Fruit fly (Drosophila melanogaster) whole organism, embryonic: ENCODE data around the gene CG14120.

ENCODE experiments used
- Antp ChIP-seq: fragments of 200-800 bp; sonication (Bioruptor generic); optimal IDR thresholded peaks from 3 replicates; lab custom pipeline; 2016; ENCODE audit warnings: missing biosample characterization, missing genetic modification characterization
- BEAF-32 ChIP-seq: fragments of 200-800 bp; sonication (Bioruptor generic); optimal IDR thresholded peaks from 3 replicates; lab custom pipeline; 2017; ENCODE audit warnings: missing biosample characterization, missing genetic modification characterization, mild to moderate bottlenecking, moderate library complexity, missing genetic modification reagents
- C15 ChIP-seq: fragments of 200-800 bp; sonication (Bioruptor generic); IDR thresholded peaks from 3 replicates; pipeline ENCODE4 v1.3.6; 2022; ENCODE audit warnings: missing biosample characterization, missing genetic modification characterization
- CG10979 ChIP-seq: fragments of 200-800 bp; sonication (Bioruptor generic); optimal IDR thresholded peaks from 2 replicates; lab custom pipeline; 2018; ENCODE audit warnings: missing biosample characterization, mild to moderate bottlenecking, missing genetic modification characterization, moderate library complexity
- CG11093 ChIP-seq: fragments of 200-800 bp; sonication (Bioruptor generic); IDR thresholded peaks from 3 replicates; pipeline ENCODE4 v1.3.6; 2022; ENCODE audit warnings: missing biosample characterization, missing genetic modification characterization
- CG11560 ChIP-seq: fragments of 200-800 bp; sonication (Bioruptor generic); IDR thresholded peaks from 3 replicates; pipeline ENCODE4 v1.3.6; 2022; ENCODE audit warnings: missing biosample characterization, missing genetic modification characterization
- CG11723 ChIP-seq: fragments of 200-800 bp; sonication (Bioruptor generic); optimal IDR thresholded peaks from 2 replicates; lab custom pipeline; 2017; ENCODE audit warnings: missing biosample characterization, mild to moderate bottlenecking, missing genetic modification characterization
- CG12219 ChIP-seq: fragments of 200-800 bp; sonication (Bioruptor generic); optimal IDR thresholded peaks from 3 replicates; lab custom pipeline; 2018; ENCODE audit warnings: missing biosample characterization, mild to moderate bottlenecking, missing genetic modification characterization
- CG13775 ChIP-seq: fragments of 200-800 bp; sonication (Bioruptor generic); optimal IDR thresholded peaks from 3 replicates; lab custom pipeline; 2017; ENCODE audit warnings: missing biosample characterization, mild to moderate bottlenecking, missing genetic modification characterization
- CG1529 ChIP-seq: fragments of 200-800 bp; sonication (Bioruptor generic); optimal IDR thresholded peaks from 3 replicates; lab custom pipeline; 2018; ENCODE audit warnings: missing biosample characterization, missing genetic modification characterization
- CG16815 ChIP-seq: fragments of 200-800 bp; sonication (Bioruptor generic); optimal IDR thresholded peaks from 3 replicates; lab custom pipeline; 2017; ENCODE audit warnings: missing biosample characterization, mild to moderate bottlenecking, missing genetic modification characterization
- CG17361 ChIP-seq: fragments of 200-800 bp; sonication (Bioruptor generic); IDR thresholded peaks from 3 replicates; pipeline ENCODE4 v1.3.6; 2022; ENCODE audit warnings: missing biosample characterization, missing genetic modification characterization
- CG17568 ChIP-seq: fragments of 200-800 bp; sonication (Bioruptor generic); optimal IDR thresholded peaks from 2 replicates; lab custom pipeline; 2018; ENCODE audit warnings: missing biosample characterization, mild to moderate bottlenecking, missing genetic modification characterization, moderate library complexity
- CG2120 ChIP-seq: fragments of 200-800 bp; sonication (Bioruptor generic); optimal IDR thresholded peaks from 3 replicates; lab custom pipeline; 2016; ENCODE audit warnings: missing biosample characterization, missing genetic modification characterization
- CG2129 ChIP-seq: fragments of 200-800 bp; sonication (Bioruptor generic); IDR thresholded peaks from 2 replicates; pipeline ENCODE4 v1.3.6; 2022; ENCODE audit warnings: missing biosample characterization, missing genetic modification characterization; ENCODE audit not compliant: partially characterized antibody
- CG2199 ChIP-seq: fragments of 200-800 bp; sonication (Bioruptor generic); IDR thresholded peaks from 3 replicates; pipeline ENCODE4 v1.3.6; 2022; ENCODE audit warnings: missing biosample characterization, missing genetic modification characterization
- CG2875 ChIP-seq: fragments of 200-800 bp; sonication (Bioruptor generic); optimal IDR thresholded peaks from 2 replicates; lab custom pipeline; 2017; ENCODE audit warnings: missing biosample characterization, mild to moderate bottlenecking, missing genetic modification characterization, missing genetic modification reagents
- CG31224 ChIP-seq: fragments of 200-800 bp; sonication (Bioruptor generic); IDR thresholded peaks from 2 replicates; pipeline ENCODE4 v1.3.6; 2022; ENCODE audit warnings: missing biosample characterization, missing genetic modification characterization
- CG42726 ChIP-seq: fragments of 200-800 bp; sonication (Bioruptor generic); IDR thresholded peaks from 2 replicates; pipeline ENCODE4 v1.3.6; 2022; ENCODE audit warnings: missing biosample characterization, missing genetic modification characterization; ENCODE audit not compliant: partially characterized antibody
- CG5180 ChIP-seq: fragments of 200-800 bp; sonication (Bioruptor generic); optimal IDR thresholded peaks from 3 replicates; lab custom pipeline; 2017; ENCODE audit warnings: missing biosample characterization, missing genetic modification characterization, mild to moderate bottlenecking, moderate library complexity, missing genetic modification reagents
- CG7271 ChIP-seq: fragments of 200-800 bp; sonication (Bioruptor generic); optimal IDR thresholded peaks from 2 replicates; lab custom pipeline; 2018; ENCODE audit warnings: missing biosample characterization, mild to moderate bottlenecking, missing genetic modification characterization, moderate library complexity
- CHES-1-like ChIP-seq: fragments of 200-800 bp; sonication (Bioruptor generic); optimal IDR thresholded peaks from 2 replicates; lab custom pipeline; 2016; ENCODE audit warnings: missing biosample characterization, missing genetic modification characterization
- Dll ChIP-seq: fragments of 200-800 bp; sonication (Bioruptor generic); IDR thresholded peaks from 4 replicates; pipeline ENCODE4 v1.3.6; 2022; ENCODE audit warnings: missing biosample characterization, missing genetic modification characterization; ENCODE audit not compliant: partially characterized antibody
- Dref ChIP-seq: fragments of 200-800 bp; sonication (Bioruptor generic); IDR thresholded peaks from 2 replicates; pipeline ENCODE4 v1.3.6; 2022; ENCODE audit warnings: missing biosample characterization, missing genetic modification characterization
- E2f1 ChIP-seq: fragments of 200-800 bp; sonication (Bioruptor generic); IDR thresholded peaks from 2 replicates; pipeline ENCODE4 v1.3.6; 2022; ENCODE audit warnings: missing biosample characterization, missing genetic modification characterization
- ERR ChIP-seq: fragments of 200-800 bp; sonication (Bioruptor generic); optimal IDR thresholded peaks from 2 replicates; lab custom pipeline; 2016; ENCODE audit warnings: missing biosample characterization, missing genetic modification characterization
- Fer2 ChIP-seq: fragments of 200-800 bp; sonication (Bioruptor generic); optimal IDR thresholded peaks from 2 replicates; lab custom pipeline; 2018; ENCODE audit warnings: missing biosample characterization, mild to moderate bottlenecking, missing genetic modification characterization, moderate library complexity
- HLH54F ChIP-seq: fragments of 200-800 bp; sonication (Bioruptor generic); optimal IDR thresholded peaks from 3 replicates; lab custom pipeline; 2016; ENCODE audit warnings: missing biosample characterization, missing genetic modification characterization
- Neu2 ChIP-seq: fragments of 200-800 bp; sonication (Bioruptor generic); optimal IDR thresholded peaks from 3 replicates; lab custom pipeline; 2016; ENCODE audit warnings: missing biosample characterization, missing genetic modification characterization, borderline replicate concordance
- Six4 ChIP-seq: fragments of 200-800 bp; sonication (Bioruptor generic); optimal IDR thresholded peaks from 2 replicates; lab custom pipeline; 2016; ENCODE audit warnings: missing biosample characterization, missing genetic modification characterization
- Spps ChIP-seq: fragments of 200-800 bp; sonication (Bioruptor generic); optimal IDR thresholded peaks from 2 replicates; lab custom pipeline; 2018; ENCODE audit warnings: missing biosample characterization, mild to moderate bottlenecking, missing genetic modification characterization
- Xrp1 ChIP-seq: fragments of 200-800 bp; sonication (Bioruptor generic); IDR thresholded peaks from 2 replicates; pipeline ENCODE4 v1.3.6; 2022; ENCODE audit warnings: missing biosample characterization, missing genetic modification characterization
- chn ChIP-seq: fragments of 200-800 bp; sonication (Bioruptor generic); optimal IDR thresholded peaks from 2 replicates; lab custom pipeline; 2016; ENCODE audit warnings: missing biosample characterization, missing genetic modification characterization
- dan ChIP-seq: fragments of 200-800 bp; sonication (Bioruptor generic); IDR thresholded peaks from 2 replicates; pipeline ENCODE4 v1.3.6; 2022; ENCODE audit warnings: missing biosample characterization, missing genetic modification characterization
- dm ChIP-seq: fragments of 200-800 bp; sonication (Bioruptor generic); optimal IDR thresholded peaks from 3 replicates; lab custom pipeline; 2016; ENCODE audit warnings: missing biosample characterization, missing genetic modification characterization
- dmrt99B ChIP-seq: fragments of 200-800 bp; sonication (Bioruptor generic); optimal IDR thresholded peaks from 2 replicates; lab custom pipeline; 2018; ENCODE audit warnings: missing biosample characterization, mild to moderate bottlenecking, missing genetic modification characterization, moderate library complexity
- eyg ChIP-seq: fragments of 200-800 bp; sonication (Bioruptor generic); optimal IDR thresholded peaks from 3 replicates; lab custom pipeline; 2016; ENCODE audit warnings: missing biosample characterization, missing genetic modification characterization
- fd64A ChIP-seq: fragments of 200-800 bp; sonication (Bioruptor generic); optimal IDR thresholded peaks from 3 replicates; lab custom pipeline; 2018; ENCODE audit warnings: missing biosample characterization, mild to moderate bottlenecking, missing genetic modification characterization
- grau ChIP-seq: fragments of 200-800 bp; optimal IDR thresholded peaks from 3 replicates; lab custom pipeline; 2019; ENCODE audit warnings: missing biosample characterization, mild to moderate bottlenecking, missing genetic modification characterization, moderate library complexity
- grn ChIP-seq: fragments of 200-800 bp; sonication (Bioruptor generic); optimal IDR thresholded peaks from 3 replicates; lab custom pipeline; 2017; ENCODE audit warnings: missing biosample characterization, missing genetic modification characterization
- hbn ChIP-seq: fragments of 200-800 bp; sonication (Bioruptor generic); IDR thresholded peaks from 2 replicates; pipeline ENCODE4 v1.3.6; 2022; ENCODE audit warnings: missing biosample characterization, missing genetic modification characterization; ENCODE audit not compliant: partially characterized antibody
- mirr ChIP-seq: fragments of 200-800 bp; sonication (Bioruptor generic); optimal IDR thresholded peaks from 3 replicates; lab custom pipeline; 2018; ENCODE audit warnings: missing biosample characterization, mild to moderate bottlenecking, missing genetic modification characterization
- onecut ChIP-seq: fragments of 200-800 bp; sonication (Bioruptor generic); IDR thresholded peaks from 2 replicates; pipeline ENCODE4 v1.3.6; 2022; ENCODE audit warnings: missing biosample characterization, missing genetic modification characterization
- pita ChIP-seq: fragments of 200-800 bp; sonication (Bioruptor generic); optimal IDR thresholded peaks from 2 replicates; lab custom pipeline; 2017; ENCODE audit warnings: missing biosample characterization, mild to moderate bottlenecking, missing genetic modification characterization
- scrt ChIP-seq: fragments of 200-800 bp; sonication (Bioruptor generic); optimal IDR thresholded peaks from 2 replicates; lab custom pipeline; 2018; ENCODE audit warnings: missing biosample characterization, mild to moderate bottlenecking, missing genetic modification characterization, moderate library complexity
- sug ChIP-seq: fragments of 200-800 bp; optimal IDR thresholded peaks from 2 replicates; lab custom pipeline; 2019; ENCODE audit warnings: missing biosample characterization, mild to moderate bottlenecking, missing genetic modification characterization, moderate library complexity
- trh ChIP-seq: fragments of 200-800 bp; sonication (Bioruptor generic); optimal IDR thresholded peaks from 2 replicates; lab custom pipeline; 2016; ENCODE audit warnings: missing biosample characterization, missing genetic modification characterization
- tup ChIP-seq: fragments of 200-800 bp; sonication (Bioruptor generic); optimal IDR thresholded peaks from 2 replicates; lab custom pipeline; 2016; ENCODE audit warnings: missing biosample characterization, mild to moderate bottlenecking, missing genetic modification characterization, moderate library complexity
- vvl ChIP-seq: fragments of 200-800 bp; sonication (Bioruptor generic); IDR thresholded peaks from 2 replicates; pipeline ENCODE4 v1.3.6; 2022; ENCODE audit warnings: missing biosample characterization, missing genetic modification characterization

CG14120 gene

DNA sequence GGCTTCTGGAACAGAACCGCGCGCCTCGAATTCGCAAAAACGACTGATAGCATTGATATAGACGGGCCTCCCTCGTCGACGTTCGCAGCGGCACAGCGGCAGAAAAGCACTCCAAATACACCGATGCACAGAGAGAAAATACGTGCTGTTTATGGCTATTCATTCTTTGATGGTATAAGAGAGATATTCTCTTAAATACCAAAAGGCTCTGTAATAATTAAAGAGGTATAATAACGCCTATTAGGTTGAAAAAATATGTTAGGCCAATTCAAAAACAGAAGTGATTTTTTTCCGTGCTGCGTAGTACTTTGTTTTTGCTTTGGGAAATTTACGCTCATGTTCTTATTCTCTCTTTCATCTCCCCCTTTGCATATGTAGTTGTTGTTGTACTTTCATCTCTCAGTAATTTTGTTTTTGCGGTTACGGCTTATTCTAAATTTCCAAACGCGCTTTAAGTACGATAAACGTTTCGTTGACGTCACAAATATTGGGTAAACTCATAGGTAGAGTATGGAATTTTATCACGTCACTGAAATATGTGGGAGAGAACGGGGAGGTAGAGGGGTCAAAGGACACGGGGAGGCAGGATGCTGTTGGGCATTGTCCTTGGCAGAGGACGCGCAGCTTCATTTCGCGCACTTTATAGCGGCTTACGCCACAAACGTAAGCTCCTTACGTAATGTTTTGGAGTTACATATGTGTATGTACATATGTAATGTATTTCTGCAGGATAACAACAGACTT is 41.6 kb upstream of the CG14120 start, which contains the start of gene nebu (continued):
- TF ChIP-seq Dll, result no peak
- no peak for TF ChIP-seq grn (GFP tag; lab: Kevin White, UChicago)
- TF ChIP-seq CG11560, result no peak; the same call in 1 of the 3 replicates
- TF ChIP-seq CG2120 (GFP tag; lab: Kevin White, UChicago), result peak; percentile 99
- peak; percentile 92 for TF ChIP-seq sug (tag; lab: Kevin White, UChicago)
- TF ChIP-seq E2f1 (GFP tag; lab: Robert Waterston, UW), result peak; percentile 97
- no peak for TF ChIP-seq dan (GFP tag; lab: Robert Waterston, UW)
- peak; percentile 95 for TF ChIP-seq CG31224 (GFP tag; lab: Robert Waterston, UW)
- TF ChIP-seq dm, result peak; percentile 88
- no peak for TF ChIP-seq CG42726 (GFP tag; lab: Robert Waterston, UW)
- peak; percentile 95 for TF ChIP-seq scrt (GFP tag; lab: Kevin White, UChicago)
- peak; percentile 98 for TF ChIP-seq HLH54F (GFP tag; lab: Kevin White, UChicago)
- TF ChIP-seq CG11093, result peak; percentile 94
- peak; percentile 84 for TF ChIP-seq CG5180 (GFP tag; lab: Kevin White, UChicago)
- peak; percentile 97 for TF ChIP-seq Antp (GFP tag; lab: Kevin White, UChicago)
- TF ChIP-seq Spps (tag; lab: Kevin White, UChicago), result peak; percentile 69
- peak; percentile 90 for TF ChIP-seq CG11723 (GFP tag; lab: Kevin White, UChicago)
- TF ChIP-seq Xrp1 (GFP tag; lab: Robert Waterston, UW), result peak; percentile 96
- TF ChIP-seq chn, result peak; percentile 93
- peak; percentile 94 for TF ChIP-seq CG13775 (GFP tag; lab: Kevin White, UChicago)
- TF ChIP-seq ERR (GFP tag; lab: Kevin White, UChicago), result peak; percentile 97
- TF ChIP-seq tup, result peak; percentile 93
- peak; percentile 92 for TF ChIP-seq CG16815 (GFP tag; lab: Kevin White, UChicago)
- peak; percentile 92 for TF ChIP-seq C15 (GFP tag; lab: Robert Waterston, UW)
- no peak for TF ChIP-seq pita (GFP tag; lab: Kevin White, UChicago)
- peak; percentile 82 for TF ChIP-seq CG2875 (GFP tag; lab: Kevin White, UChicago)
- TF ChIP-seq CG1529, result peak; percentile 82
- TF ChIP-seq CG2199 (GFP tag; lab: Robert Waterston, UW), result peak; percentile 68; the same call in 2 of the 3 replicates
- peak; percentile 81 for TF ChIP-seq trh
- peak; percentile 88 for TF ChIP-seq mirr (GFP tag; lab: Kevin White, UChicago)
- TF ChIP-seq CHES-1-like (GFP tag; lab: Kevin White, UChicago), result peak; percentile 98
- TF ChIP-seq vvl (GFP tag; lab: Robert Waterston, UW), result peak; percentile 98
- TF ChIP-seq BEAF-32, result peak; percentile 14
- peak; percentile 94 for TF ChIP-seq CG17361 (GFP tag; lab: Robert Waterston, UW)
- TF ChIP-seq eyg (GFP tag; lab: Kevin White, UChicago), result peak; percentile 96
- no peak for TF ChIP-seq CG2129 (GFP tag; lab: Robert Waterston, UW)
- TF ChIP-seq Fer2, result peak; percentile 92
- no peak for TF ChIP-seq Dref
- no peak for TF ChIP-seq hbn (GFP tag; lab: Robert Waterston, UW)
- TF ChIP-seq dmrt99B (tag; lab: Kevin White, UChicago), result peak; percentile 96
- TF ChIP-seq CG7271, result peak; percentile 9
- peak; percentile 89 for TF ChIP-seq Six4 (GFP tag; lab: Kevin White, UChicago)
- TF ChIP-seq onecut (GFP tag; lab: Robert Waterston, UW), result peak; percentile 88
- peak; percentile 96 for TF ChIP-seq grau (tag; lab: Kevin White, UChicago)
- peak; percentile 92 for TF ChIP-seq CG17568
- peak; percentile 48 for TF ChIP-seq fd64A (GFP tag; lab: Kevin White, UChicago)
- peak; percentile 89 for TF ChIP-seq Neu2 (GFP tag; lab: Kevin White, UChicago)
- TF ChIP-seq CG10979 (tag; lab: Kevin White, UChicago), result peak; percentile 86
- TF ChIP-seq CG12219 (GFP tag; lab: Kevin White, UChicago), result peak; percentile 93
